Worm (Caenorhabditis elegans): ENCODE results near the gene thoc-2.

DNA sequence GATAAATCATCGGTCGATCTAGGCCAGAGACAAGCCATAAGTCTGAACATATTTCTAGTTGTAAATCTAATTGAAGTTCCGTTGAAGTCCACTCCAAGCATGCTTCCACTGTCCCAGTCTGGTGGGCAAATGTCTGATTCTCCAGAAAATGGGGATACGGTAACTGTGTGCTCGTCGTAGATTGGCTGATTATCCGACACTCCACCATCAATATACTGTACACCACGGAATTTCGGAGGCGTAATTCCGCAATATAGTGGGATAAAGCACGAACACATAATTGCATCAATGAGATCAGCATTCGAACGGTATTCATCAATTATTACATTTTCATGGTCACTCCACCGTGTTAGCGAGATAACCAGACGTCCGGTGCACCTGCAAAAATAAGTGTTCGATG lies 50.4 kb downstream of the thoc-2 start:
- TF ChIP-seq pha-4 (GFP tag; IDR thresholded peaks at IDR 0.05) (no peak), pha-4 (tag; optimal IDR thresholded peaks at IDR 0.05) (no peak), fos-1 (tag; optimal IDR thresholded peaks at IDR 0.05) (no peak), jun-1 (tag; optimal IDR thresholded peaks at IDR 0.05) (no peak)

Measured in whole organism, L4 larva.